Worm (Caenorhabditis elegans) whole organism, L4/young adult: ENCODE results near the gene F23D12.4.
A peak's percentile ranks its signal among the peaks of the same experiment; 100 is the strongest.

Experiments
- W03F9.2 ChIP-seq: fragments of 150-350 bp; optimal IDR thresholded peaks from 2 replicates; lab custom pipeline; 2014; ENCODE audit warnings: missing biosample characterization, missing genetic modification characterization
- him-1 ChIP-seq: sonication (generic microtip); optimal IDR thresholded peaks from 2 replicates; lab custom pipeline; 2016; ENCODE audit warnings: missing genotype, missing genetic modification reagents, missing genetic modification characterization, missing compliant biosample characterization

DNA sequence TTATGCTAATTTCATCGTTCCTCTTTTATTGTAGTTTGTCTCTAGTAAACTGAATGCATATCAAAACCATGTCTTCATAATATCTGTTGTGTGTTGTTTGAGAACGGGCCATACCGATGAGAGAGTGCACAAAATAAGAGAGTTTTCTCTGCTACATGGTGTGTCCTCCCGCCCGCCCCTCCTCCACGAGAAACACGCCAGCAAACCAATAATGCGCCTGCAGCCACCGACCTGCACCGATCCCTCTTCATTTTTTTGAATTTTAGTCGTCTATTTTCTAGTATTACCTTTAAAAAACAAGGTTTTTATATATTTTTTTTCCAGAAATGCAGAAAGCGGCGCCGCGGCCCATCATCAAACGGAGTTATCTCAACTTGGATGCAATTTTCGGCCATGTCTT is 35.4 kb downstream of the F23D12.4 start, which contains the start of gene gfi-3:
- TF ChIP-seq him-1 (tag; lab: Kevin White, UChicago): peak; percentile 4
- TF ChIP-seq W03F9.2 (tag; lab: Kevin White, UChicago): peak; percentile 41
